Worm (Caenorhabditis elegans) whole organism, midembryonic: ENCODE results near the gene fbxa-165.

Source experiments
- T22C8.4 ChIP-seq: fragments of 200-800 bp; sonication (Bioruptor generic); IDR thresholded peaks from 2 replicates; pipeline ENCODE4 v1.3.6; 2022; ENCODE audit warnings: missing genetic modification characterization, missing compliant biosample characterization
- cog-1 ChIP-seq: sonication (generic microtip); optimal IDR thresholded peaks from 2 replicates; lab custom pipeline; 2016; ENCODE audit warnings: missing genetic modification characterization, missing compliant biosample characterization
- flt-1 ChIP-seq: fragments of 200-800 bp; sonication (Bioruptor generic); IDR thresholded peaks from 2 replicates; pipeline ENCODE4 v1.3.6; 2022; ENCODE audit warnings: missing genetic modification characterization, missing compliant biosample characterization
- klf-2 ChIP-seq: fragments of 200-800 bp; sonication (Bioruptor generic); conservative IDR thresholded peaks from 2 replicates; pipeline ENCODE4 v1.3.6; 2022; ENCODE audit warnings: missing genetic modification reagents, missing genetic modification characterization, missing compliant biosample characterization
- med-1 ChIP-seq: sonication (generic microtip); optimal IDR thresholded peaks from 2 replicates; lab custom pipeline; 2017; ENCODE audit warnings: missing genetic modification characterization, mild to moderate bottlenecking, missing compliant biosample characterization, antibody characterized with exemption, missing genetic modification reagents; ENCODE audit not compliant: insufficient read depth
- ref-1 ChIP-seq: fragments of 200-800 bp; sonication (Bioruptor generic); conservative IDR thresholded peaks from 2 replicates; pipeline ENCODE4 v1.3.6; 2022; ENCODE audit warnings: missing genetic modification reagents, missing genetic modification characterization, missing compliant biosample characterization
- tab-1 ChIP-seq: fragments of 200-800 bp; sonication (Bioruptor generic); IDR thresholded peaks from 2 replicates; pipeline ENCODE4 v1.3.6; 2022; ENCODE audit warnings: missing genetic modification characterization, missing compliant biosample characterization
- ztf-23 ChIP-seq: fragments of 200-800 bp; sonication (Bioruptor generic); IDR thresholded peaks from 2 replicates; pipeline ENCODE4 v1.3.6; 2022; ENCODE audit warnings: missing genetic modification reagents, missing genetic modification characterization, missing compliant biosample characterization
- ztf-29 ChIP-seq: fragments of 200-800 bp; sonication (Bioruptor generic); IDR thresholded peaks from 2 replicates; pipeline ENCODE4 v1.3.6; 2022; ENCODE audit warnings: missing genetic modification reagents, missing genetic modification characterization, missing compliant biosample characterization

Gene fbxa-165

DNA sequence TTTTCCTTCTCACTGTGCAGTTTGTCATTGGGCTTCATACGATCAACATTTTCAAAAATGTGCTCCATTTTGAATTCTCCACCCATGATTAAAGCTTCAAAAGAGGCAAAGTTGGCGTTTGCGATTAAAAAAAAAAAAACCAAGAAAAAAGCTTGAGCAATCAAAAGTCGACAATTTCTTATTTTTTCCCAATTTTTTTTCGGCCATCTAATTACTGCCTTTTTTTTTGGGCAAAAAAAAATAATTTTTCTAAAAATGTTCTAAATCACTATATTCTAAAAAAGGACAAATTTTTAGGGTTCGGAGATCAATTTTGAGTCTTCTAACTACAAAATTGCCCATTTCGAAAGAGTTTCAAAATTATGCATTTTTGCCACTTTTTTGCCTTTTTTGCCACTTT lies 40.3 kb downstream of the fbxa-165 start, which contains the start of gene K05F6.10:
Gene K05F6.10 (minus strand): TSS at position 101 of the 400 bp plus-strand sequence.
- no peak for TF ChIP-seq ztf-29 (GFP tag; lab: Robert Waterston, UW)
- no peak for TF ChIP-seq cog-1 (tag; lab: Kevin White, UChicago)
- no peak for TF ChIP-seq ztf-23 (GFP tag; lab: Robert Waterston, UW)
- TF ChIP-seq T22C8.4 (GFP tag; lab: Robert Waterston, UW), result no peak

DNA sequence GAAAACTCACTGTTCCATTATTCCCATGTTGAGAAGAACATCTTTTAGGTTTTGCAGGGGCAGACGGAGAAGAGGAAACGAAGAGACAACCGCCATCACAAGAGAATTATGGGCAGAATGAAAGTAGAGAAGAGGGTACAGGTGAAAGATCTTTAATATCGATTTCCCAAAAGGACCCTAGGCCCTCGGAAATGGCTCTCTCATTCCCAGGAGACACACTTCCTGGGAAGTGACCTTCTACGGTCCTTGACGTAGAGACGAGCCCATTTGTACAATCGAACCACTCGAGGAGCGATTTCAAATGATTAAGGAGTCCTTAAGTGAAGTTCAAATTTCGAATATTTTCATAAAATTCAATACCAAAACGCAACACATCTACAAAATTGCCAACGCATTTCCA lies 45.2 kb downstream of the fbxa-165 start, which contains the start of gene fbxb-46:
Gene fbxb-46 (minus strand): TSS at position 101 of the 400 bp plus-strand sequence.
- TF ChIP-seq ztf-29 (GFP tag; lab: Robert Waterston, UW) (no peak), klf-2 (no peak), med-1 (GFP tag; lab: Kevin White, UChicago) (no peak), ztf-23 (GFP tag; lab: Robert Waterston, UW) (no peak), cog-1 (tag; lab: Kevin White, UChicago) (no peak), tab-1 (GFP tag; lab: Robert Waterston, UW) (no peak), T22C8.4 (GFP tag; lab: Robert Waterston, UW) (no peak), ref-1 (no peak)

DNA sequence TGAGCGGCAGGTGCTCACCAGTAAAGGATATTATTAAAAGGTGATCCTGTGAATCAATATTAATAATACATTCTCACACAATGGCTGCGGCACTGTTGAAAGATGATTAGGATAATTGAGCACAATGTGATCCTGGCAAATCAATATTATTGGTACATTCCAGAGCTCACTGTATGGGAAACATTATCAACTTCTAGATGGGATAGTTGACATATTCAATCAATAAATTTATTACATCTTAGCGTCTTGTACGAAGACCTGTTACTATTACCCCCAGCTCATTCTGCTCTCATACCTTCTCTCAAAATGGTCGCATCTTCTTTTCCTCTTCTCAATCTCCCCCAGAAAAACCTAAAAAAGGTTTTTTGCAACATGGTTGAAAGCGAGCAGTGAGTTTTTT lies 48.1 kb downstream of the fbxa-165 start, which contains the start of gene fbxb-49:
Gene fbxb-49 (plus strand): TSS at position 301 of the 400 bp plus-strand sequence.
- TF ChIP-seq T22C8.4 (GFP tag; lab: Robert Waterston, UW) (no peak), ztf-29 (GFP tag; lab: Robert Waterston, UW) (no peak), flt-1 (GFP tag; lab: Robert Waterston, UW) (no peak), klf-2 (no peak), ztf-23 (GFP tag; lab: Robert Waterston, UW) (no peak), ref-1 (no peak), tab-1 (GFP tag; lab: Robert Waterston, UW) (no peak), med-1 (GFP tag; lab: Kevin White, UChicago) (no peak), cog-1 (tag; lab: Kevin White, UChicago) (no peak)

DNA sequence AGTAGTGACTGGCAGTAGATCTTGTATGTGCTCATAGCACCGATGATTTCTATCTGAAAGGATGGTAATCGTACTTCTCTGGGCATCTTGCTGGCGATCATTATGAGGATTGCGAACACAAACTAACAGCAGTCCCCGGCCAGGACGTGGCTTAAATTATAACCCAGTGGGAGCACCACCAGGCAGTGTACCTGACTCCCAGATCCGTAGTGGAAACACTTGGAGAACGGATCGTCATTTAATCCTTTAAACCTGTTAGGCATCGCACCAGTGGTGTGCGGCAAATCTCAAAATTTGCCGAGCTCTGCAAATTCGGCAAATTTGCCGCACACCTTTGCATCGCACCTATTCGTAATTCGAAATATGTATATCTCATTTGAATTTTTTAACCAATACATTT lies 48.6 kb downstream of the fbxa-165 start, which contains the start of gene K05F6.8:
Gene K05F6.8 (minus strand): TSS at position 101 of the 400 bp plus-strand sequence.
- TF ChIP-seq ztf-23 (GFP tag; lab: Robert Waterston, UW), result no peak
- TF ChIP-seq flt-1 (GFP tag; lab: Robert Waterston, UW), result no peak
- no peak for TF ChIP-seq klf-2
- no peak for TF ChIP-seq ref-1
- TF ChIP-seq T22C8.4 (GFP tag; lab: Robert Waterston, UW), result no peak
